Worm (Caenorhabditis elegans): ENCODE results near the gene tbcb-1.

tbcb-1 gene

ce11 chrV:13608486-13608885 lies 16.6 kb downstream of the tbcb-1 start:
- TF ChIP-seq unc-62 (GFP tag; optimal IDR thresholded peaks at IDR 0.05 in 1 of 2) (peak in 1 of 2 experiments; percentile 44), unc-62 (tag; optimal IDR thresholded peaks at IDR 0.05) (no peak), nhr-28 (tag; optimal IDR thresholded peaks at IDR 0.05) (peak; percentile 75), nhr-48 (tag; optimal IDR thresholded peaks at IDR 0.05) (peak; percentile 53), dmd-8 (GFP tag; IDR thresholded peaks at IDR 0.05) (no peak), set-16 (GFP tag; IDR thresholded peaks at IDR 0.05) (no peak), nhr-77 (tag; optimal IDR thresholded peaks at IDR 0.05) (no peak), mdl-1 (tag; optimal IDR thresholded peaks at IDR 0.05) (peak in 1 of 2 experiments; percentile 35), dmd-6 (GFP tag; IDR thresholded peaks at IDR 0.05) (peak; percentile 41; the same call in 1 of the 2 replicates), mxl-3 (GFP tag; optimal IDR thresholded peaks at IDR 0.05) (peak; percentile 22), hlh-30 (tag; optimal IDR thresholded peaks at IDR 0.05; ENCODE audit: insufficient read depth) (peak; percentile 63), ama-1 (optimal IDR thresholded peaks at IDR 0.05) (no peak), nhr-76 (tag; optimal IDR thresholded peaks at IDR 0.05) (no peak), hlh-11 (tag; optimal IDR thresholded peaks at IDR 0.05) (peak; percentile 53)

ce11 chrV:13609806-13610205 lies 17.9 kb downstream of the tbcb-1 start:
- TF ChIP-seq snpc-4 (tag; optimal IDR thresholded peaks at IDR 0.05) (no peak), sdz-12 (GFP tag; optimal IDR thresholded peaks at IDR 0.05) (no peak), hif-1 (tag; optimal IDR thresholded peaks at IDR 0.05) (peak in 1 of 2 experiments; percentile 42), ceh-32 (tag; optimal IDR thresholded peaks at IDR 0.05; ENCODE audit: poor library complexity) (no peak), D1046.2 (GFP tag; IDR thresholded peaks at IDR 0.05) (0 out of 2 replicates have a peak, but pooled peaks have one; percentile 11), nhr-77 (tag; optimal IDR thresholded peaks at IDR 0.05) (no peak), mxl-3 (GFP tag; optimal IDR thresholded peaks at IDR 0.05) (peak; percentile 21), mdl-1 (tag; optimal IDR thresholded peaks at IDR 0.05) (peak in 1 of 2 experiments; percentile 4), lim-7 (GFP tag; IDR thresholded peaks at IDR 0.05) (no peak), fkh-10 (GFP tag; optimal IDR thresholded peaks at IDR 0.05) (no peak)

ce11 chrV:13611782-13612181 lies 19.9 kb downstream of the tbcb-1 start, which contains the start of gene spig-9:
Gene spig-9 (minus strand): TSS chrV:13611882.
- TF ChIP-seq daf-8 (GFP tag; IDR thresholded peaks at IDR 0.05) = no peak
- TF ChIP-seq arid-1 (GFP tag; conservative IDR thresholded peaks at IDR 0.05) = no peak
- no peak for TF ChIP-seq T20F7.1 (GFP tag; optimal IDR thresholded peaks at IDR 0.05)
- no peak for TF ChIP-seq Y105C5A.15 (GFP tag; IDR thresholded peaks at IDR 0.05)
- TF ChIP-seq mep-1 (tag; optimal IDR thresholded peaks at IDR 0.05) = no peak
- no peak for TF ChIP-seq set-16 (GFP tag; IDR thresholded peaks at IDR 0.05)
- no peak for TF ChIP-seq sdz-12 (GFP tag; optimal IDR thresholded peaks at IDR 0.05)
- no peak for TF ChIP-seq skn-1 (tag; optimal IDR thresholded peaks at IDR 0.05)
- TF ChIP-seq nhr-76 (tag; optimal IDR thresholded peaks at IDR 0.05) = no peak
- TF ChIP-seq nhr-11 (tag; optimal IDR thresholded peaks at IDR 0.05) = no peak

- TF ChIP-seq zfp-2 (tag; optimal IDR thresholded peaks at IDR 0.05) (no peak), mxl-3 (GFP tag; optimal IDR thresholded peaks at IDR 0.05) (no peak), aha-1 (tag) (no peak), vab-7 (GFP tag; IDR thresholded peaks at IDR 0.05) (no peak), dve-1 (tag; optimal IDR thresholded peaks at IDR 0.05; ENCODE audit: insufficient read depth) (no peak), pha-4 (GFP tag; IDR thresholded peaks at IDR 0.05) (no peak), pha-4 (tag; optimal IDR thresholded peaks at IDR 0.05) (no peak)
Measured at ce11 chrV:13613870-13614269, 21.9 kb downstream of the tbcb-1 start, which contains the start of gene F53F4.7. Gene F53F4.7 (minus strand): TSS chrV:13613970.

ce11 chrV:13619752-13620151 lies 27.8 kb downstream of the tbcb-1 start, which contains the start of gene srd-11:
Gene srd-11 (minus strand): TSS chrV:13619852.
- no peak for TF ChIP-seq spr-3 (GFP tag; optimal IDR thresholded peaks at IDR 0.05)
- no peak for TF ChIP-seq Y5F2A.4 (GFP tag; optimal IDR thresholded peaks at IDR 0.05)
- no peak for TF ChIP-seq gei-8 (GFP tag; optimal IDR thresholded peaks at IDR 0.05)
- TF ChIP-seq nhr-111 (GFP tag; optimal IDR thresholded peaks at IDR 0.05) = no peak
- TF ChIP-seq zfp-2 (tag; optimal IDR thresholded peaks at IDR 0.05) = no peak
- TF ChIP-seq nhr-102 (tag; optimal IDR thresholded peaks at IDR 0.05) = no peak
- no peak for TF ChIP-seq ceh-20 (GFP tag; IDR thresholded peaks at IDR 0.05)
- TF ChIP-seq egl-27 (tag; optimal IDR thresholded peaks at IDR 0.05) = no peak
- TF ChIP-seq duxl-1 (tag; optimal IDR thresholded peaks at IDR 0.05; ENCODE audit: poor library complexity) = no peak
- no peak for TF ChIP-seq lsy-2 (tag; optimal IDR thresholded peaks at IDR 0.05)
- no peak for TF ChIP-seq zip-11 (GFP tag; IDR thresholded peaks at IDR 0.05)
